Fruit fly (Drosophila melanogaster) whole organism, embryonic: ENCODE measurements around the gene CG5515.

ENCODE experiments used
- Blimp-1 ChIP-seq: fragments of 200-800 bp; sonication (Bioruptor generic); optimal IDR thresholded peaks from 3 replicates; lab custom pipeline; 2018; ENCODE audit warnings: missing biosample characterization, missing genetic modification characterization, mild to moderate bottlenecking, moderate library complexity, missing genetic modification reagents
- C15 ChIP-seq: fragments of 200-800 bp; sonication (Bioruptor generic); IDR thresholded peaks from 3 replicates; pipeline ENCODE4 v1.3.6; 2022; ENCODE audit warnings: missing biosample characterization, missing genetic modification characterization
- CG10979 ChIP-seq: fragments of 200-800 bp; sonication (Bioruptor generic); optimal IDR thresholded peaks from 2 replicates; lab custom pipeline; 2018; ENCODE audit warnings: missing biosample characterization, mild to moderate bottlenecking, missing genetic modification characterization, moderate library complexity
- CG12299 ChIP-seq: fragments of 200-800 bp; sonication (Bioruptor generic); optimal IDR thresholded peaks from 2 replicates; lab custom pipeline; 2018; ENCODE audit warnings: missing biosample characterization, mild to moderate bottlenecking, missing genetic modification characterization
- CG13296 ChIP-seq: fragments of 200-800 bp; sonication (Bioruptor generic); optimal IDR thresholded peaks from 3 replicates; lab custom pipeline; 2018; ENCODE audit warnings: missing biosample characterization, mild to moderate bottlenecking, missing genetic modification characterization
- CG14667 ChIP-seq: fragments of 200-800 bp; sonication (Bioruptor generic); IDR thresholded peaks from 2 replicates; pipeline ENCODE4 v1.3.6; 2022; ENCODE audit warnings: missing biosample characterization, missing genetic modification characterization
- CG14710 ChIP-seq: fragments of 200-800 bp; sonication (Bioruptor generic); optimal IDR thresholded peaks from 3 replicates; lab custom pipeline; 2019; ENCODE audit warnings: missing biosample characterization, mild to moderate bottlenecking, missing genetic modification characterization, moderate library complexity
- CG17328 ChIP-seq: fragments of 200-800 bp; sonication (Bioruptor generic); IDR thresholded peaks from 2 replicates; pipeline ENCODE4 v1.3.6; 2022; ENCODE audit warnings: missing biosample characterization, missing genetic modification characterization
- CG17385 ChIP-seq: fragments of 200-800 bp; sonication (Bioruptor generic); optimal IDR thresholded peaks from 3 replicates; lab custom pipeline; 2018; ENCODE audit warnings: missing biosample characterization, mild to moderate bottlenecking, missing genetic modification characterization
- CG17829 ChIP-seq: fragments of 200-800 bp; optimal IDR thresholded peaks from 2 replicates; lab custom pipeline; 2019; ENCODE audit warnings: missing biosample characterization, mild to moderate bottlenecking, missing genetic modification characterization, moderate library complexity
- CG2712 ChIP-seq: fragments of 200-800 bp; optimal IDR thresholded peaks from 3 replicates; lab custom pipeline; 2019; ENCODE audit warnings: missing biosample characterization, mild to moderate bottlenecking, missing genetic modification characterization, moderate library complexity
- CG31441 ChIP-seq: fragments of 200-800 bp; sonication (Bioruptor generic); IDR thresholded peaks from 2 replicates; pipeline ENCODE4 v1.3.6; 2022; ENCODE audit warnings: missing biosample characterization, missing genetic modification characterization
- CG4424 ChIP-seq: fragments of 200-800 bp; sonication (Bioruptor generic); optimal IDR thresholded peaks from 3 replicates; lab custom pipeline; 2016; ENCODE audit warnings: missing biosample characterization, missing genetic modification characterization
- CG4820 ChIP-seq: fragments of 200-800 bp; sonication (Bioruptor generic); optimal IDR thresholded peaks from 3 replicates; lab custom pipeline; 2016; ENCODE audit warnings: missing biosample characterization, missing genetic modification characterization
- CG6791 ChIP-seq: fragments of 200-800 bp; sonication (Bioruptor generic); IDR thresholded peaks from 3 replicates; pipeline ENCODE4 v1.3.6; 2022; ENCODE audit warnings: missing biosample characterization, missing genetic modification characterization; ENCODE audit not compliant: partially characterized antibody
- CG8388 ChIP-seq: fragments of 200-800 bp; sonication (Bioruptor generic); optimal IDR thresholded peaks from 2 replicates; lab custom pipeline; 2019; ENCODE audit warnings: missing biosample characterization, mild to moderate bottlenecking, missing genetic modification characterization, moderate library complexity
- CG9609 ChIP-seq: fragments of 200-800 bp; sonication (Bioruptor generic); optimal IDR thresholded peaks from 3 replicates; lab custom pipeline; 2016; ENCODE audit warnings: missing biosample characterization, missing genetic modification characterization
- Hr3 ChIP-seq: fragments of 200-800 bp; sonication (Bioruptor generic); optimal IDR thresholded peaks from 3 replicates; lab custom pipeline; 2016; ENCODE audit warnings: missing biosample characterization, missing genetic modification characterization
- Hr51 ChIP-seq, 2 experiments: fragments of 200-800 bp; sonication (Bioruptor generic); optimal IDR thresholded peaks; 2 replicates in 1 of 2; 3 replicates in 1 of 2; lab custom pipeline; 2016 to 2018; ENCODE audit warnings: missing biosample characterization in 2 of 2, missing genetic modification characterization in 2 of 2, mild to moderate bottlenecking in 1 of 2, moderate library complexity in 1 of 2
- Rx ChIP-seq: fragments of 200-800 bp; sonication (Bioruptor generic); IDR thresholded peaks from 2 replicates; pipeline ENCODE4 v1.3.6; 2022; ENCODE audit warnings: missing biosample characterization, missing genetic modification characterization
- TFAM ChIP-seq: fragments of 200-800 bp; sonication (Bioruptor generic); optimal IDR thresholded peaks from 2 replicates; lab custom pipeline; 2017; ENCODE audit warnings: missing biosample characterization, missing genetic modification characterization, inconsistent platforms
- Xbp1 ChIP-seq: fragments of 200-800 bp; sonication (Bioruptor generic); optimal IDR thresholded peaks from 3 replicates; lab custom pipeline; 2016; ENCODE audit warnings: missing biosample characterization, mild to moderate bottlenecking, missing genetic modification characterization
- Xrp1 ChIP-seq: fragments of 200-800 bp; sonication (Bioruptor generic); IDR thresholded peaks from 2 replicates; pipeline ENCODE4 v1.3.6; 2022; ENCODE audit warnings: missing biosample characterization, missing genetic modification characterization
- al ChIP-seq: fragments of 200-800 bp; sonication (Bioruptor generic); IDR thresholded peaks from 2 replicates; pipeline ENCODE4 v1.3.6; 2022; ENCODE audit warnings: missing biosample characterization, missing genetic modification characterization
- ase ChIP-seq: fragments of 200-800 bp; sonication (Bioruptor generic); IDR thresholded peaks from 3 replicates; pipeline ENCODE4 v1.3.6; 2022; ENCODE audit warnings: missing biosample characterization, missing genetic modification characterization
- az2 ChIP-seq: fragments of 200-800 bp; sonication (Bioruptor generic); optimal IDR thresholded peaks from 3 replicates; lab custom pipeline; 2016; ENCODE audit warnings: missing biosample characterization, missing genetic modification characterization
- bab2 ChIP-seq: fragments of 200-800 bp; sonication (Bioruptor generic); optimal IDR thresholded peaks from 2 replicates; lab custom pipeline; 2016; ENCODE audit warnings: missing biosample characterization, missing genetic modification characterization
- bcd ChIP-seq: fragments of 200-800 bp; sonication (Bioruptor generic); optimal IDR thresholded peaks from 2 replicates; lab custom pipeline; 2017; ENCODE audit warnings: missing biosample characterization, mild to moderate bottlenecking, missing genetic modification characterization
- chinmo ChIP-seq: fragments of 200-800 bp; sonication (Bioruptor generic); IDR thresholded peaks from 4 replicates; pipeline ENCODE4 v1.3.6; 2022; ENCODE audit warnings: missing biosample characterization, missing genetic modification characterization; ENCODE audit not compliant: partially characterized antibody
- crol ChIP-seq: fragments of 200-800 bp; sonication (Bioruptor generic); IDR thresholded peaks from 2 replicates; pipeline ENCODE4 v1.3.6; 2022; ENCODE audit warnings: missing biosample characterization, missing genetic modification characterization
- crp ChIP-seq, 2 experiments: fragments of 200-800 bp; sonication (Bioruptor generic); optimal IDR thresholded peaks; 2 replicates in 1 of 2; 3 replicates in 1 of 2; lab custom pipeline; 2017; ENCODE audit warnings: missing biosample characterization in 2 of 2, missing genetic modification characterization in 2 of 2, mild to moderate bottlenecking in 1 of 2, moderate library complexity in 1 of 2
- dpn ChIP-seq, 2 experiments: fragments of 200-800 bp; sonication (Bioruptor generic); optimal IDR thresholded peaks; 3 replicates each; lab custom pipeline; 2016; ENCODE audit warnings: missing biosample characterization in 2 of 2, missing genetic modification characterization in 2 of 2
- dysf ChIP-seq: fragments of 200-800 bp; sonication (Bioruptor generic); IDR thresholded peaks from 3 replicates; pipeline ENCODE4 v1.3.6; 2022; ENCODE audit warnings: missing biosample characterization, missing genetic modification characterization
- fd96Cb ChIP-seq: fragments of 200-800 bp; sonication (Bioruptor generic); optimal IDR thresholded peaks from 2 replicates; lab custom pipeline; 2018; ENCODE audit warnings: missing biosample characterization, mild to moderate bottlenecking, missing genetic modification characterization, moderate library complexity
- fru ChIP-seq: fragments of >200 bp; optimal IDR thresholded peaks from 2 replicates; lab custom pipeline; 2017
- grau ChIP-seq: fragments of 200-800 bp; optimal IDR thresholded peaks from 3 replicates; lab custom pipeline; 2019; ENCODE audit warnings: missing biosample characterization, mild to moderate bottlenecking, missing genetic modification characterization, moderate library complexity
- lab ChIP-seq: fragments of 200-800 bp; sonication (Bioruptor generic); optimal IDR thresholded peaks from 3 replicates; lab custom pipeline; 2017; ENCODE audit warnings: missing biosample characterization, missing genetic modification characterization, mild to moderate bottlenecking, moderate library complexity, missing genetic modification reagents
- lbe ChIP-seq: fragments of 200-800 bp; sonication (Bioruptor generic); optimal IDR thresholded peaks from 2 replicates; lab custom pipeline; 2016; ENCODE audit warnings: missing biosample characterization, mild to moderate bottlenecking, missing genetic modification characterization
- mam ChIP-seq: fragments of 200-800 bp; sonication (Bioruptor generic); optimal IDR thresholded peaks from 3 replicates; lab custom pipeline; 2016; ENCODE audit warnings: missing biosample characterization, missing genetic modification characterization
- nom ChIP-seq: fragments of 200-800 bp; sonication (Bioruptor generic); optimal IDR thresholded peaks from 2 replicates; lab custom pipeline; 2017; ENCODE audit warnings: missing biosample characterization, missing genetic modification characterization, mild to moderate bottlenecking, moderate library complexity, missing genetic modification reagents
- scrt ChIP-seq: fragments of 200-800 bp; sonication (Bioruptor generic); optimal IDR thresholded peaks from 2 replicates; lab custom pipeline; 2018; ENCODE audit warnings: missing biosample characterization, mild to moderate bottlenecking, missing genetic modification characterization, moderate library complexity
- sens-2 ChIP-seq: fragments of 200-800 bp; sonication (Bioruptor generic); IDR thresholded peaks from 2 replicates; pipeline ENCODE4 v1.3.6; 2022; ENCODE audit warnings: missing biosample characterization, missing genetic modification characterization
- sisA ChIP-seq: fragments of 200-800 bp; sonication (Bioruptor generic); IDR thresholded peaks from 2 replicates; pipeline ENCODE4 v1.3.6; 2022; ENCODE audit warnings: missing biosample characterization, missing genetic modification characterization
- ttk ChIP-seq: fragments of 200-800 bp; sonication (Bioruptor generic); IDR thresholded peaks from 2 replicates; pipeline ENCODE4 v2.1.2; 2022; ENCODE audit warnings: missing biosample characterization, missing genetic modification characterization
- unc-4 ChIP-seq: fragments of 200-800 bp; sonication (Bioruptor generic); IDR thresholded peaks from 2 replicates; pipeline ENCODE4 v1.3.6; 2022; ENCODE audit warnings: missing biosample characterization, missing genetic modification characterization; ENCODE audit not compliant: partially characterized antibody
- unpg ChIP-seq: fragments of 200-800 bp; sonication (Bioruptor generic); optimal IDR thresholded peaks from 3 replicates; lab custom pipeline; 2018; ENCODE audit warnings: missing biosample characterization, mild to moderate bottlenecking, missing genetic modification characterization, moderate library complexity

The CG5515 gene

dm6 chr3R:24142971-24143370 is 45.7 kb downstream of the CG5515 start (continued):
- TF ChIP-seq TFAM (no peak), Rx (GFP tag; lab: Robert Waterston, UW) (0 out of 2 replicates have a peak, but pooled peaks have one; percentile 29), sens-2 (no peak), bcd (GFP tag; lab: Kevin White, UChicago) (peak; percentile 26), Blimp-1 (GFP tag; lab: Kevin White, UChicago) (peak; percentile 57), scrt (GFP tag; lab: Kevin White, UChicago) (no peak), CG17385 (GFP tag; lab: Kevin White, UChicago) (peak; percentile 0), C15 (GFP tag; lab: Robert Waterston, UW) (no peak), CG13296 (GFP tag; lab: Kevin White, UChicago) (no peak), fru (lab: Kevin White, UChicago) (no peak), CG10979 (tag; lab: Kevin White, UChicago) (peak; percentile 58), Xrp1 (GFP tag; lab: Robert Waterston, UW) (peak; percentile 32; the same call in 1 of the 2 replicates), lbe (GFP tag; lab: Kevin White, UChicago) (peak; percentile 79), CG6791 (GFP tag; lab: Robert Waterston, UW) (no peak), bab2 (GFP tag; lab: Kevin White, UChicago) (peak; percentile 8), CG14710 (tag; lab: Kevin White, UChicago) (peak; percentile 20), CG4424 (GFP tag; lab: Kevin White, UChicago) (peak; percentile 15), CG31441 (GFP tag; lab: Robert Waterston, UW) (peak; percentile 47; the same call in 1 of the 2 replicates), fd96Cb (tag; lab: Kevin White, UChicago) (peak; percentile 40), unpg (GFP tag; lab: Kevin White, UChicago) (peak; percentile 16), az2 (GFP tag; lab: Kevin White, UChicago) (peak; percentile 18), CG8388 (GFP tag; lab: Kevin White, UChicago) (peak; percentile 12), CG17328 (GFP tag; lab: Robert Waterston, UW) (0 out of 2 replicates have a peak, but pooled peaks have one; percentile 25), mam (peak; percentile 10), chinmo (GFP tag; lab: Robert Waterston, UW) (no peak), CG2712 (tag; lab: Kevin White, UChicago) (peak; percentile 58), Hr51 (GFP tag; optimal IDR thresholded peaks at IDR 0.05; lab: Kevin White, UChicago) (peak in 1 of 2 experiments; percentile 20), CG17829 (peak; percentile 22), Xbp1 (GFP tag; lab: Kevin White, UChicago) (peak; percentile 24), unc-4 (no peak), lab (peak; percentile 24), ttk (GFP tag; lab: Robert Waterston, UW) (0 out of 2 replicates have a peak, but pooled peaks have one; percentile 30), al (GFP tag; lab: Robert Waterston, UW) (no peak), CG9609 (GFP tag; lab: Kevin White, UChicago) (peak; percentile 5), crp (GFP tag; optimal IDR thresholded peaks at IDR 0.05; lab: Kevin White, UChicago) (no peak), dysf (GFP tag; lab: Robert Waterston, UW) (peak; percentile 40; the same call in 2 of the 3 replicates), crol (GFP tag; lab: Robert Waterston, UW) (peak; percentile 41; the same call in 1 of the 2 replicates), CG14667 (GFP tag; lab: Robert Waterston, UW) (no peak), CG4820 (peak; percentile 37), grau (tag; lab: Kevin White, UChicago) (peak; percentile 15), sisA (peak; percentile 60), dpn (GFP tag; optimal IDR thresholded peaks at IDR 0.05; lab: Kevin White, UChicago) (peak in 1 of 2 experiments; percentile 14), nom (GFP tag; lab: Kevin White, UChicago) (peak; percentile 81), ase (0 out of 3 replicates have a peak, but pooled peaks have one; percentile 14), CG12299 (tag; lab: Kevin White, UChicago) (no peak), Hr3 (GFP tag; lab: Kevin White, UChicago) (no peak)
- TF ChIP-seq, all 482 proteins: peak for 92
